Worm (Caenorhabditis elegans): Measurements from ENCODE around the gene srg-22.

DNA sequence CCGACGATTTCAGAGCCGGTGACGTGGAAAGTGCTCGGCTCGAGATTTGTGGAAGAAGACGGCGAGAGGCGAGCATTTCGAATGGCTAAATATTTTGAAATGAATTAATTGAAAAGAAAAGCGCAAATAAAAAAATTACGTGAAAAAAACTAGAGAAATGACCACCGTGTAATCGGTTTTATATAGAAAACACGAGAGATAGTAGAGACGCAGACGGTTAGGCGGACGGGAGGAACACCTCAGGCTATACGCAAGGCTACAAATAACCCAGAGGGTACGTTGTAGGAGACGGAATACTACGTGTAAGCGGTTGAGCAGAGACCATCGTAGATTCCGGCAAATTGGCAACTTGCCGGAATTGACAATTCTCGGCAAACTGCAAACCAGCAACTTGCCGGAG lies 17.9 kb upstream of the srg-22 start, which contains the start of gene Y25C1A.13:
- no peak for TF ChIP-seq him-1 (tag; optimal IDR thresholded peaks at IDR 0.05)
- no peak for TF ChIP-seq dao-5 (tag; optimal IDR thresholded peaks at IDR 0.05)
